Worm (Caenorhabditis elegans) whole organism, mixed stage, embryonic: ENCODE results near the gene C09G1.4.

Experiments
- M03D4.4 ChIP-seq: sonication (generic microtip); optimal IDR thresholded peaks from 2 replicates; lab custom pipeline; 2017; ENCODE audit warnings: mild to moderate bottlenecking, missing genetic modification characterization, missing compliant biosample characterization
- ceh-43 ChIP-seq: fragments of 200-800 bp; sonication (Bioruptor generic); optimal IDR thresholded peaks from 2 replicates; lab custom pipeline; 2018; ENCODE audit warnings: mild to moderate bottlenecking, missing genetic modification characterization, moderate library complexity, missing compliant biosample characterization
- elt-3 ChIP-seq: fragments of 150-350 bp; optimal IDR thresholded peaks from 2 replicates; lab custom pipeline; 2014; ENCODE audit warnings: missing biosample characterization, missing genetic modification characterization
- lin-13 ChIP-seq: fragments of 150-350 bp; optimal IDR thresholded peaks from 2 replicates; lab custom pipeline; 2014; ENCODE audit warnings: missing biosample characterization, missing genetic modification characterization
- lsy-2 ChIP-seq: fragments of 150-350 bp; optimal IDR thresholded peaks from 2 replicates; lab custom pipeline; 2014; ENCODE audit warnings: missing biosample characterization, missing genetic modification characterization
- mls-2 ChIP-seq: sonication (generic microtip); optimal IDR thresholded peaks from 2 replicates; lab custom pipeline; 2016; ENCODE audit warnings: mild to moderate bottlenecking, missing genetic modification characterization, moderate library complexity, missing compliant biosample characterization
- nhr-12 ChIP-seq: fragments of 150-350 bp; optimal IDR thresholded peaks from 2 replicates; lab custom pipeline; 2014; ENCODE audit warnings: missing biosample characterization, missing genetic modification characterization
- nhr-76 ChIP-seq: sonication (generic microtip); optimal IDR thresholded peaks from 2 replicates; lab custom pipeline; 2017; ENCODE audit warnings: missing biosample characterization, missing genetic modification characterization
- snpc-4 ChIP-seq: fragments of 150-350 bp; optimal IDR thresholded peaks from 2 replicates; lab custom pipeline; 2014; ENCODE audit warnings: missing biosample characterization, missing genetic modification characterization

DNA sequence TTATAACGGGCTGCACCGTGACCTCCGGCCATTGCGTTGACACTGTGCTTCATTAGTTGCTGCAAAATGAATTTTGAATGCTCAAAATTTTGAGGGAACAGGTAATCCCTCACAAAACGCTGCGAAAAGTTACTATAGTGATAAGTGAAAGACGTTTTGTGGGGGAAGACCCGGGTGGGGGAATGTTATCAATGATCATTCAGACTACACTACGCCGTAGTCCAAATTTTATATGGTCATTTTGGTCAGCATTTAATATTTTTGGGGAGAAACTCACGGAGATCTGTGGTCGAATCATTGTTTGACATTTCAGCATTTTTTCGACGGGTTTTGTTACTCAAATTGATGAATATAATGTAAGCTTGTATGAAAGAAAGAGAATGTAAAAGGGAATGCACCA, 32.7 kb upstream of the C09G1.4 start:
- TF ChIP-seq lin-13 (tag; lab: Kevin White, UChicago), result no peak
- TF ChIP-seq snpc-4 (tag; lab: Kevin White, UChicago), result no peak
- no peak for TF ChIP-seq mls-2
- TF ChIP-seq elt-3 (tag; lab: Kevin White, UChicago), result no peak
- TF ChIP-seq M03D4.4 (tag; lab: Kevin White, UChicago), result no peak
- TF ChIP-seq nhr-12 (tag; lab: Kevin White, UChicago), result no peak
- TF ChIP-seq lsy-2, result no peak
- TF ChIP-seq nhr-76 (tag; lab: Kevin White, UChicago), result no peak
- no peak for TF ChIP-seq ceh-43 (GFP tag; lab: Kevin White, UChicago)
